Worm (Caenorhabditis elegans): ENCODE data around the gene slc-25A32.
A peak's percentile ranks its signal among the peaks of the same experiment; 100 is the strongest.

The slc-25A32 gene

DNA sequence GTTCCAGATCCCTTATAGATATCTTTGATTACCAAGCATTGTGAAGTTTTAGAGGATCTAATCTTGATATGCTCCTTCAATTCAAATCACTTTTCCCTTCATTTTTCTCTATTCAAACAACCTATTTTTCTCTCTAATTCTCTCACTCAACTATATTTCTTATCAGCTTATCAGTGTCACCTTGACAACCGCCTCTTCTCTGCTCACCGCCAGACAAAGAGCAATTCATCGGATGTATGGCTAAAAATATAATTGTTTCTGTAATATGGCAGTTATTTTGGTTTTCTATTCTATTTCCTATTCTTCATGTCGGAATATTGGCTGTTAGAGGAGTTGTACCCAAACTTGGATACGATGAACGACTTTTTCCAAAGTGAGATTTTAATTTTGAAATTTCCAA lies 26.4 kb upstream of the slc-25A32 start:
- TF ChIP-seq fos-1 (tag; optimal IDR thresholded peaks at IDR 0.05) (peak; percentile 20), peb-1 (tag; optimal IDR thresholded peaks at IDR 0.05) (no peak)

DNA sequence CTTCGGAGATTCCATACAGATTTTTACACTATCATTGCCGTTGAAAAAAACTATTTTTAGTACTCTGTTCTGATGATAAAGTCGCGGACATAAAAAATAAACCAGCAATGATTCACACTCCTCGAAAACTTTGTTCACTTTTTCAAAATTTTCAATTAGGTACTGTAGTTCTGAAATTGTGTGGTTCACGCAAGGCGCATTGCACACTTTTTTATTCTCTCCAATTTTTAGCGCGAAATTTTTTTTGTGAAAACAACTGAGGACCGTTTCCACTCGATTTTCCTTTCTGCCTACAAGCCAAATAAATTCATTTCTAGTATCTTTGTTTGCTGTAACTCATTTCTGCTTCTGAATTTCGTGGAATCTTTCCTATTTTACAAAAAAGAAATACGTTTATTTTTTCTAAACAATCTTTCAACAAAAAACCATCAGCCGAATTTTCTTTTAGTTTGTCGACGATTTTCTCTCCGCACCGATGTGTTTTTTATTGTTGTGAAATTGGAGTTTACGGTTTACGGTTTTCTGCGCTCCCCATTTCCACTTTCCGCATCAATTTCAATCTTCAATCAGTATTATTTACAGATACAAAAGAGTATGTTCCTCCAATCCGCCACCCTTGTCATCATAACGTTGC lies 22.8 kb upstream of the slc-25A32 start, which contains the start of gene F35C11.5:
Gene F35C11.5 (plus strand): TSS at position 584 of the 634 bp plus-strand sequence.
- TF ChIP-seq zag-1 (tag; optimal IDR thresholded peaks at IDR 0.05) (no peak), sma-3 (GFP tag; optimal IDR thresholded peaks at IDR 0.05) (no peak), blmp-1 (tag; optimal IDR thresholded peaks at IDR 0.05; ENCODE audit: insufficient read depth) (no peak), ztf-1 (GFP tag; conservative IDR thresholded peaks at IDR 0.05) (no peak), ztf-4 (tag; optimal IDR thresholded peaks at IDR 0.05) (no peak), sma-9 (GFP tag; optimal IDR thresholded peaks at IDR 0.05) (no peak), sma-9 (tag; optimal IDR thresholded peaks at IDR 0.05) (no peak), nhr-12 (tag; optimal IDR thresholded peaks at IDR 0.05) (no peak), lin-13 (GFP tag; optimal IDR thresholded peaks at IDR 0.05) (no peak), elt-3 (tag; optimal IDR thresholded peaks at IDR 0.05) (no peak), nhr-11 (tag; optimal IDR thresholded peaks at IDR 0.05) (no peak), R02D3.7 (tag; optimal IDR thresholded peaks at IDR 0.05) (no peak), ceh-82 (tag; optimal IDR thresholded peaks at IDR 0.05) (no peak), elt-1 (tag; optimal IDR thresholded peaks at IDR 0.05) (no peak)

DNA sequence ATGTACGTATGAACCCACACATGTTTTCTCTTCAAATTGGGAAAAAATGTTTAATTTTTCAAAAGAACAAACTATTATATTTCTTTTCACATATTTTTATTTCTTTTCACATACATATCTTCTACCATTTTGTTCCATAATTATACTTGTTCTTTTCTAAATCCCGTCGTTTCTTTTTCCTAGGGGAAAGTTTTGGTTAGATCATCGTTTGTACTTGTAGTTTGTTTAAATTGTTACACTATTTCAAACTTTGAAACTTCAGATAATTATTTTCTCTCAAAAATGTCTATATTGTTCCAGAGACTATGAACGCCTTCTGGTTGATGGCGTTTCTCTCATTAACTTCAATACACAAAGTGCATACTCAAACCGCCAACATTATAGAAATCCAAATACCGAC lies 20.1 kb upstream of the slc-25A32 start, which contains the start of gene F35C11.7:
Gene F35C11.7 (plus strand): TSS at position 301 of the 400 bp plus-strand sequence.
- no peak for TF ChIP-seq nhr-23 (tag; optimal IDR thresholded peaks at IDR 0.05)
- no peak for TF ChIP-seq unc-39 (tag; optimal IDR thresholded peaks at IDR 0.05)
- no peak for TF ChIP-seq dmd-4 (tag; optimal IDR thresholded peaks at IDR 0.05)
- TF ChIP-seq nhr-25 (tag; optimal IDR thresholded peaks at IDR 0.05): no peak
- TF ChIP-seq nhr-129 (tag; optimal IDR thresholded peaks at IDR 0.05): no peak
- no peak for TF ChIP-seq egl-27 (tag; optimal IDR thresholded peaks at IDR 0.05)
- no peak for TF ChIP-seq mbf-1 (tag; optimal IDR thresholded peaks at IDR 0.05)
- TF ChIP-seq sma-3 (GFP tag; optimal IDR thresholded peaks at IDR 0.05): no peak
- no peak for TF ChIP-seq zag-1 (tag; optimal IDR thresholded peaks at IDR 0.05)
- no peak for TF ChIP-seq ztf-4 (tag; optimal IDR thresholded peaks at IDR 0.05)

DNA sequence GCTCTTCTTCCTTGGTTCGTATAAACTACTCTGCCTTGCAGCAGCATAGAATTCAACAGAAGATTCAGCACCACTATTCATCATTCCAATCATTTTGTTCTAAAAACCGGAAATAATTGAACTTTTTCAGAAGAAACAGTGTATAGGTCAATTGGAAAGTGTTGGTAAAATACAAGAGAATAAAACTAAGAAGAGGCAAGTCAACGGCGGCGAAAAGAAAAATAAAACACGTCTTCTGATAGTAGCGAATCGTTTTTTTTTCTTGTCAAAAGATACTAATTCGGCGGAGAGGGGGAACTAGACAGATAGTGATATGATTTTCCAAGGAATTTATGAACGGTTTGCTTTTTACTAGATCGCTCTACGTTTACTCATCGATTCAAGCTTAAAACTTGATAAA lies 17.1 kb upstream of the slc-25A32 start, which contains the start of gene F35C11.6:
Gene F35C11.6 (minus strand): TSS at position 101 of the 400 bp plus-strand sequence.
- no peak for TF ChIP-seq nhr-11 (tag; optimal IDR thresholded peaks at IDR 0.05)
- TF ChIP-seq ztf-1 (GFP tag; conservative IDR thresholded peaks at IDR 0.05): no peak
- no peak for TF ChIP-seq nhr-12 (tag; optimal IDR thresholded peaks at IDR 0.05)
- TF ChIP-seq lin-39 (tag; optimal IDR thresholded peaks at IDR 0.05): no peak
- no peak for TF ChIP-seq nhr-77 (tag; optimal IDR thresholded peaks at IDR 0.05)
- no peak for TF ChIP-seq ceh-82 (tag; optimal IDR thresholded peaks at IDR 0.05)
- no peak for TF ChIP-seq Y55F3AM.14 (GFP tag; optimal IDR thresholded peaks at IDR 0.05)
- TF ChIP-seq fos-1 (tag; optimal IDR thresholded peaks at IDR 0.05): no peak
- TF ChIP-seq skn-1 (tag; optimal IDR thresholded peaks at IDR 0.05): no peak
- no peak for TF ChIP-seq crh-2 (tag; optimal IDR thresholded peaks at IDR 0.05)
- no peak for TF ChIP-seq dmd-4 (tag; optimal IDR thresholded peaks at IDR 0.05)
- TF ChIP-seq nhr-21 (tag; optimal IDR thresholded peaks at IDR 0.05): no peak
- no peak for TF ChIP-seq unc-39 (tag; optimal IDR thresholded peaks at IDR 0.05)
- no peak for TF ChIP-seq unc-55 (GFP tag; optimal IDR thresholded peaks at IDR 0.05)
- TF ChIP-seq aly-2 (tag; optimal IDR thresholded peaks at IDR 0.05): no peak
- no peak for TF ChIP-seq blmp-1 (tag; optimal IDR thresholded peaks at IDR 0.05; ENCODE audit: insufficient read depth)
- no peak for TF ChIP-seq nhr-10 (tag; optimal IDR thresholded peaks at IDR 0.05)
- TF ChIP-seq mbf-1 (tag; optimal IDR thresholded peaks at IDR 0.05): no peak
- TF ChIP-seq peb-1 (tag; optimal IDR thresholded peaks at IDR 0.05): no peak
- no peak for TF ChIP-seq ceh-16 (tag; optimal IDR thresholded peaks at IDR 0.05)

DNA sequence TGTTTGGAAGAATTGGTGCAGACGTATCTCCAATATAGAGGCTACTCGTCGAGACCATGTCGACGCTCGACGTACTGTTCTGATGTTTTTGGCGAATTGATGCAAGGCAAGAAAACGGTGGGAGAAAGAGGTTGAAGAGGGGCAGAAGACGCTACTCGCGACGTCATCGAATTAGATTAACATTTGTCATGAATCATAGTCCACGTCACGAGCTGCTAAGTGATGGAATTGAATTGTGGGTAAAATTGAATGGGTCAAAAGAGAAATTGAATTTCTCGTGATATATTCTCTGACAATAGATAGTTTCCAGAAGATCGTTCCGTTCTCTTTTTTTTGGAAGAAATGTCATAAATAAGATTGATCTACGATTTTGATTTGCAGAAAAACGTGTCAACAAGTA lies 16.4 kb upstream of the slc-25A32 start:
- no peak for TF ChIP-seq nhr-6 (tag; optimal IDR thresholded peaks at IDR 0.05)
- TF ChIP-seq sma-3 (GFP tag; optimal IDR thresholded peaks at IDR 0.05): peak; percentile 88
- no peak for TF ChIP-seq dmd-4 (tag; optimal IDR thresholded peaks at IDR 0.05)
- TF ChIP-seq crh-2 (tag; optimal IDR thresholded peaks at IDR 0.05): peak; percentile 23
- no peak for TF ChIP-seq zag-1 (tag; optimal IDR thresholded peaks at IDR 0.05)
- peak; percentile 66 for TF ChIP-seq sma-9 (GFP tag; optimal IDR thresholded peaks at IDR 0.05)
- no peak for TF ChIP-seq sma-9 (tag; optimal IDR thresholded peaks at IDR 0.05)
- TF ChIP-seq nhr-129 (tag; optimal IDR thresholded peaks at IDR 0.05): peak; percentile 12
